Worm (Caenorhabditis elegans): ENCODE results near the gene str-196.

Gene str-196

DNA sequence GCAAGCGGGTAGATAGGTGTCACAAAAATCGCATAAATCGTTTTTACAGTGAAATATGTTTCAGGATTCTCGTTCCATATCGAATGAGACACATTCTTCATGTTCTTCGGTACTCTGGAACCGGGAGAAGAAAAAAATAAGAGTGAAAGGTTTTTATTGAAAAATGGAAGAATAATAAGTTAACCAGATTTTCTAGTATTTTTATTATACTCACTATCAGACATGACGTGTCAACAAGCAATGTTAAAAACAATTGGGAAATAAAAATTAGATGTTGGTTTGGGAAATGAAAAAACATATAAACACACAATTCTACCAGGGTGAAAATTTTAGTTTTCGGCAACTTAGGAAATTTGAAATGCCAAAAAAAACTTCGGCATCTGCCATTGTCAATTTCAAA, 20.9 kb downstream of the str-196 start, which contains the start of gene srh-37:
Gene srh-37 (minus strand): TSS at position 101 of the 400 bp plus-strand sequence.
- TF ChIP-seq nhr-77 (tag; optimal IDR thresholded peaks at IDR 0.05): no peak
- TF ChIP-seq lin-11 (tag; optimal IDR thresholded peaks at IDR 0.05): no peak
- no peak for TF ChIP-seq lin-39 (tag; optimal IDR thresholded peaks at IDR 0.05)
- TF ChIP-seq peb-1 (tag; optimal IDR thresholded peaks at IDR 0.05): no peak
- no peak for TF ChIP-seq mbf-1 (tag; optimal IDR thresholded peaks at IDR 0.05)
- TF ChIP-seq C34F6.9 (tag; optimal IDR thresholded peaks at IDR 0.05): no peak
- TF ChIP-seq nhr-129 (tag; optimal IDR thresholded peaks at IDR 0.05): no peak
- TF ChIP-seq nhr-21 (tag; optimal IDR thresholded peaks at IDR 0.05): no peak
- no peak for TF ChIP-seq aly-2 (tag; optimal IDR thresholded peaks at IDR 0.05)
- TF ChIP-seq sem-4 (tag; optimal IDR thresholded peaks at IDR 0.05): no peak
- no peak for TF ChIP-seq R02D3.7 (tag; optimal IDR thresholded peaks at IDR 0.05)
- no peak for TF ChIP-seq egl-27 (tag; optimal IDR thresholded peaks at IDR 0.05)
- no peak for TF ChIP-seq alr-1 (tag; optimal IDR thresholded peaks at IDR 0.05)

- TF ChIP-seq ztf-11 (tag; optimal IDR thresholded peaks at IDR 0.05) (no peak), skn-1 (tag; optimal IDR thresholded peaks at IDR 0.05) (no peak)
These were observed 27.9 kb downstream of the str-196 start, which contains the start of gene nhr-210 for ce11 chrV:519445-519844. nhr-210 (minus strand) TSS chrV:519545.

DNA sequence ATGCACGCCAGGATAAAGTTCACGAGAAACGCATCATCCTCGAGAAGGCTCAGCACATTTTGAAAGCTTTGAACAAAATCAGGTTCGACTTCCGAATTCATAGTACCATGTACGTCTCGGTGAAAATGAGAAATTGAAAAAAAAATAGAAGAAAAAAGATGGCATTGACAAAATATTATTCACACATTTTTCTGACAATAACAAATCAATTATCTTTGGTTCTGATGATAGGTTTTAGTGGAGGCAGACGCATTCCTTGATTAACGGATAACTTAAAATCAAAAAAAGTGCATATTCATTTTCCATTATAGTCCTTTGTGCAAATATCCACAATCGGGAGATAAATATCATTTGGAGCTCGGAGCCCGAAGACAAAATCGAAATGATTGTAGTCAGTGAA, 30.0 kb downstream of the str-196 start, which contains the start of gene srw-107:
Gene srw-107 (minus strand): TSS at position 101 of the 400 bp plus-strand sequence.
- TF ChIP-seq nhr-11 (tag; optimal IDR thresholded peaks at IDR 0.05) (no peak), mbf-1 (tag; optimal IDR thresholded peaks at IDR 0.05) (no peak), ceh-82 (tag; optimal IDR thresholded peaks at IDR 0.05) (no peak), ZK546.5 (tag; optimal IDR thresholded peaks at IDR 0.05) (no peak), ama-1 (optimal IDR thresholded peaks at IDR 0.05) (no peak), egl-27 (tag; optimal IDR thresholded peaks at IDR 0.05) (no peak), skn-1 (tag; optimal IDR thresholded peaks at IDR 0.05) (no peak), C34F6.9 (tag; optimal IDR thresholded peaks at IDR 0.05) (no peak), zag-1 (tag; optimal IDR thresholded peaks at IDR 0.05) (no peak), aly-2 (tag; optimal IDR thresholded peaks at IDR 0.05) (no peak), dmd-4 (tag; optimal IDR thresholded peaks at IDR 0.05) (no peak), nhr-25 (tag; optimal IDR thresholded peaks at IDR 0.05) (no peak)

ce11 chrV:524058-524457, 32.5 kb downstream of the str-196 start, which contains the start of gene lipl-3:
lipl-3 (minus strand) TSS chrV:524218.
- TF ChIP-seq sem-4 (tag; optimal IDR thresholded peaks at IDR 0.05) (no peak), sma-9 (GFP tag; optimal IDR thresholded peaks at IDR 0.05) (peak; percentile 10), sma-9 (tag; optimal IDR thresholded peaks at IDR 0.05) (no peak)

- TF ChIP-seq ceh-82 (tag; optimal IDR thresholded peaks at IDR 0.05): no peak
- TF ChIP-seq ceh-16 (tag; optimal IDR thresholded peaks at IDR 0.05): no peak
- TF ChIP-seq ztf-4 (tag; optimal IDR thresholded peaks at IDR 0.05): no peak
- TF ChIP-seq gmeb-1 (tag; optimal IDR thresholded peaks at IDR 0.05): no peak
- TF ChIP-seq lin-39 (tag; optimal IDR thresholded peaks at IDR 0.05): no peak
- TF ChIP-seq fos-1 (tag; optimal IDR thresholded peaks at IDR 0.05): no peak
- TF ChIP-seq peb-1 (tag; optimal IDR thresholded peaks at IDR 0.05): no peak
- TF ChIP-seq ama-1 (optimal IDR thresholded peaks at IDR 0.05): no peak
- no peak for TF ChIP-seq aly-2 (tag; optimal IDR thresholded peaks at IDR 0.05)
- no peak for TF ChIP-seq nhr-25 (tag; optimal IDR thresholded peaks at IDR 0.05)
- no peak for TF ChIP-seq snpc-4 (tag; optimal IDR thresholded peaks at IDR 0.05)
These were observed 33.5 kb downstream of the str-196 start, which contains the start of gene R11G11.16 for ce11 chrV:525040-525439. R11G11.16 (minus strand) TSS chrV:525140.

- TF ChIP-seq aly-2 (tag; optimal IDR thresholded peaks at IDR 0.05): no peak
- TF ChIP-seq lsy-2 (tag; optimal IDR thresholded peaks at IDR 0.05): no peak
- TF ChIP-seq mab-5 (tag; optimal IDR thresholded peaks at IDR 0.05): no peak
- no peak for TF ChIP-seq nhr-11 (tag; optimal IDR thresholded peaks at IDR 0.05)
- TF ChIP-seq unc-39 (tag; optimal IDR thresholded peaks at IDR 0.05): no peak
- TF ChIP-seq ceh-82 (tag; optimal IDR thresholded peaks at IDR 0.05): no peak
- no peak for TF ChIP-seq nhr-77 (tag; optimal IDR thresholded peaks at IDR 0.05)
- TF ChIP-seq ztf-4 (tag; optimal IDR thresholded peaks at IDR 0.05): no peak
These were observed 36.1 kb downstream of the str-196 start, which contains the start of gene srw-108 for ce11 chrV:527602-528001. srw-108 (plus strand) TSS chrV:527902.
